Fruit fly (Drosophila melanogaster): ENCODE results near the gene CG33252.

The CG33252 gene

dm6 chrX:16907009-16907408, 10.0 kb upstream of the CG33252 start:
- TF ChIP-seq CG4496 (GFP tag; IDR thresholded peaks at IDR 0.05) (0 out of 3 replicates have a peak, but pooled peaks have one; percentile 29), Ets98B (GFP tag; IDR thresholded peaks at IDR 0.05) (0 out of 2 replicates have a peak, but pooled peaks have one; percentile 11), Snoo (tag; optimal IDR thresholded peaks at IDR 0.05) (no peak)

dm6 chrX:16906065-16906464, 9.1 kb upstream of the CG33252 start:
- TF ChIP-seq fd96Ca (GFP tag; IDR thresholded peaks at IDR 0.05) = 0 out of 3 replicates have a peak, but pooled peaks have one; percentile 43
- TF ChIP-seq CG8159 (tag; optimal IDR thresholded peaks at IDR 0.05) = peak; percentile 12
- peak; percentile 66; the same call in 1 of the 2 replicates for TF ChIP-seq Ets98B (GFP tag; IDR thresholded peaks at IDR 0.05)
- TF ChIP-seq Pif1A (GFP tag; optimal IDR thresholded peaks at IDR 0.05) = peak; percentile 34
- peak; percentile 29 for TF ChIP-seq gl (tag; optimal IDR thresholded peaks at IDR 0.05)
- TF ChIP-seq EcR (GFP tag; optimal IDR thresholded peaks at IDR 0.05) = peak; percentile 33
- TF ChIP-seq CG14655 (GFP tag; optimal IDR thresholded peaks at IDR 0.05) = no peak
- peak; percentile 70 for TF ChIP-seq CG4496 (GFP tag; IDR thresholded peaks at IDR 0.05)
- peak; percentile 71 for TF ChIP-seq CG32121 (GFP tag; IDR thresholded peaks at IDR 0.05)
- TF ChIP-seq Pif1B (GFP tag; optimal IDR thresholded peaks at IDR 0.05) = peak; percentile 33
- TF ChIP-seq CG12605 (GFP tag; IDR thresholded peaks at IDR 0.05) = no peak; the same call in 1 of the 2 replicates

DNA sequence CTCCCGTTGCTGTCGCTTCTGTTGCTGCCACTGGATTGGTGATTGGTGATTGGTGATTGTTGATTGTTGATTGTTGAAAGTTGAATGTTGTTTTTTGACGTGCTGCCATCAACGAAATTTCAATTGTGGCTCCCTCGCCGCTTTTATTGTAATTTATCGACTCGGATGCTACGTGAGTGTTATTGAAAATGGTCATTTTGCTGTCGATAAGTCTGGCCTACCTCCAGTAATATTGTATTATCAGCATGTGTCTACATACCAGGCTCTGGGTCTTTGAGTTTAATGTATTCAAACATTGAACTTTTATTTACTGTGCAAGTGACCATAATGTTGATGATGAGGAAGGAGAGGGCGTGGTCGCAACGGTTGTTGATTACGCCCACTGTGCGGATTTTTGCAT, 5.4 kb upstream of the CG33252 start:
- TF ChIP-seq Ets98B (GFP tag; IDR thresholded peaks at IDR 0.05) = no peak
- no peak for TF ChIP-seq CG10348 (GFP tag; IDR thresholded peaks at IDR 0.05)
- no peak for TF ChIP-seq D1 (tag; optimal IDR thresholded peaks at IDR 0.05)
- no peak for TF ChIP-seq CG4496 (GFP tag; IDR thresholded peaks at IDR 0.05)
- TF ChIP-seq CG14655 (GFP tag; optimal IDR thresholded peaks at IDR 0.05) = no peak
- TF ChIP-seq rn (GFP tag; IDR thresholded peaks at IDR 0.05) = no peak
- TF ChIP-seq CG9948 (tag; optimal IDR thresholded peaks at IDR 0.05) = no peak
- TF ChIP-seq Pif1B (GFP tag; optimal IDR thresholded peaks at IDR 0.05) = no peak
- TF ChIP-seq gl (tag; optimal IDR thresholded peaks at IDR 0.05) = no peak
- no peak for TF ChIP-seq fd96Ca (GFP tag; IDR thresholded peaks at IDR 0.05)
- TF ChIP-seq Pif1A (GFP tag; optimal IDR thresholded peaks at IDR 0.05) = no peak
- TF ChIP-seq Snoo (tag; optimal IDR thresholded peaks at IDR 0.05) = no peak
- no peak for TF ChIP-seq CG32121 (GFP tag; IDR thresholded peaks at IDR 0.05)
- TF ChIP-seq CG15710 (tag; optimal IDR thresholded peaks at IDR 0.05) = no peak
- TF ChIP-seq CG12605 (GFP tag; IDR thresholded peaks at IDR 0.05) = no peak
- no peak for TF ChIP-seq CG13204 (GFP tag; optimal IDR thresholded peaks at IDR 0.05)
- no peak for TF ChIP-seq CG8159 (tag; optimal IDR thresholded peaks at IDR 0.05)
- no peak for TF ChIP-seq CG17806 (tag; optimal IDR thresholded peaks at IDR 0.05)
- TF ChIP-seq CG34367 (tag; optimal IDR thresholded peaks at IDR 0.05) = no peak

DNA sequence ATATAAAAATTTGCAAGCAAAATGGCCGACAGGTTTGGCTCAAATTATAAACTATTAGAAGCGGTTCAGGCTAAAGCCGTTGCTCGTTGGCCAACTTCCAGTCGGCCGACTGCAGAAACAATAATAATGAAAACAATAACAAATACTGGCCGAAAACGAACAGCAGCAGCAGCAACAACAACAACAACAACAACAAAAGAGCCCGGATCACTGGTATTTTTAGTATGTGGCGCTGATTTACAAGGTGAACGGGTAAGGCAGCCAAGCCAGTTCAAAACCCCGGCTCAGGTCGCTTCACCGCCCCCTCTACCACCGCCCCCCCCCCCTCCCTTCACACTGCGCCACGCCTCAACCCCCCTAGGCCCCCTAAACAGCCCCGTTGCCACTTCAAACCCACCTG, 3.3 kb upstream of the CG33252 start:
- peak; percentile 60 for TF ChIP-seq EcR (GFP tag; optimal IDR thresholded peaks at IDR 0.05)
- TF ChIP-seq CG32121 (GFP tag; IDR thresholded peaks at IDR 0.05) = 0 out of 2 replicates have a peak, but pooled peaks have one; percentile 1
- no peak for TF ChIP-seq CG10348 (GFP tag; IDR thresholded peaks at IDR 0.05)

DNA sequence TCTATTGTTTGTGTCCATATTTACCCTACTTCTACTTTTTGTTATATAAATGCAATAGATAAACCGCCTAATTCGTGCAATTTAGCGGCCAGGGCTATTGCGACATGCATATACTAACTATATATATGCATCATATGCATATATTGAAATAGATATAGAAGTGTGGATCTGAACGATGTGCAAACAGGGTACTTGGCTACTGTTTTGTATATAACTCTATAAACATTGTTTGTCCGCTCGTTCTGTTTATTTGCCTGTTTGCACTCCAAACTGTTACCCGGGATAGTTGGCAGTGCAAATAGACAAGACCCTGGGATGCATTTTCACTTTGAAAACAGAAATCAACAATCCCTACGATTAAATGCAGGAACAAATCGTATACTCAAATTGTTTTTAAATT, 4.0 kb downstream of the CG33252 start:
- TF ChIP-seq CG15710 (tag; optimal IDR thresholded peaks at IDR 0.05) (no peak), CG8159 (tag; optimal IDR thresholded peaks at IDR 0.05) (no peak), Pif1B (GFP tag; optimal IDR thresholded peaks at IDR 0.05) (no peak), CG13204 (GFP tag; optimal IDR thresholded peaks at IDR 0.05) (no peak), Ets98B (GFP tag; IDR thresholded peaks at IDR 0.05) (no peak), Snoo (tag; optimal IDR thresholded peaks at IDR 0.05) (no peak), fd96Ca (GFP tag; IDR thresholded peaks at IDR 0.05) (no peak), CG12605 (GFP tag; IDR thresholded peaks at IDR 0.05) (no peak), CG17806 (tag; optimal IDR thresholded peaks at IDR 0.05) (no peak), rn (GFP tag; IDR thresholded peaks at IDR 0.05) (no peak), Pif1A (GFP tag; optimal IDR thresholded peaks at IDR 0.05) (no peak)

- 0 out of 3 replicates have a peak, but pooled peaks have one; percentile 14 for TF ChIP-seq fd96Ca (GFP tag; IDR thresholded peaks at IDR 0.05)
- no peak for TF ChIP-seq Snoo (tag; optimal IDR thresholded peaks at IDR 0.05)
- no peak for TF ChIP-seq CG4496 (GFP tag; IDR thresholded peaks at IDR 0.05)
- TF ChIP-seq CG34367 (tag; optimal IDR thresholded peaks at IDR 0.05) = no peak
- TF ChIP-seq CG13204 (GFP tag; optimal IDR thresholded peaks at IDR 0.05) = no peak
- TF ChIP-seq CG32121 (GFP tag; IDR thresholded peaks at IDR 0.05) = no peak
Measured at dm6 chrX:16890599-16890998, 6.4 kb downstream of the CG33252 start.

DNA sequence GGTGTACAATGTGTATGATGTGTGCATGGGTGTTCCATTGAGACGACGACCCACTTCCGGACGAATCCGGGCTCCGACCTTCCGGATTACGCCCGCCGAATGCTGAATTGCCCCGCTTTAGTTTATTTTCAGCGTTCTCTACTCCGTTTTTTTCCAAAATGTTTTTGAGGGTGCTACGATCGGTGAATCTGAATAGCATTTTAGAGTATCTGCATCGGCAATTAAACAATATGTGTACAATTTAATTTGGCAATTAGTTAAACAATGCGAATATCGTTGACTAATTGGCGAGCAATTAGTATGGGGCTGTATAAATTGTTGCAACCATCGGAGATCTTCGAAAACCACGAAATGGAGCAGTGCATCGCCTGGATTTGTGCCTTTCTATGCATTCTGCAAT, 7.5 kb downstream of the CG33252 start, which contains the start of gene CG13002:
Gene CG13002 (plus strand): TSS at position 301 of the 400 bp plus-strand sequence.
- no peak for TF ChIP-seq CG34367 (tag; optimal IDR thresholded peaks at IDR 0.05)
- no peak for TF ChIP-seq CG10348 (GFP tag; IDR thresholded peaks at IDR 0.05)
- no peak for TF ChIP-seq Pif1B (GFP tag; optimal IDR thresholded peaks at IDR 0.05)
- TF ChIP-seq rn (GFP tag; IDR thresholded peaks at IDR 0.05) = no peak

DNA sequence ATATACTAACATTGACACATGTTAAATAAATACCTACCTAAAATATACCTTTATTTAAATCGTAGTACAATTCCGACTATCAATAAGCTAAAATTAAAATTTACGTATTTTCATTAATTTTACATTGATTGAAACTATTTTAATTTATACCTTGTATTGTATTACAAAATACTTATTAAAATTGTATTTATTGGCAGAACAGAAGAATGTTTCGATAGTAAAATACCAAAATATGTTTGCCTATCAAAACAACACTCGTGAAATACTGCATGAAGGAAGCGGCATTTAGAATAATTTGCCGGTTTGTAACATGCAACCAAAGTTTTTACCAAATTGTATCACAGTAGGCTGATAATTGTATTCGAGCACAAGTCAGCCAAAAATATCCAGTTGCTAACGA, 10.4 kb downstream of the CG33252 start, which contains the start of the genes DENR and CG4880:
Gene DENR (minus strand): TSS at position 10 of the 400 bp plus-strand sequence.
Gene CG4880 (plus strand): TSS at position 268 of the 400 bp plus-strand sequence.
- TF ChIP-seq CG34367 (tag; optimal IDR thresholded peaks at IDR 0.05) (no peak), CG10348 (GFP tag; IDR thresholded peaks at IDR 0.05) (no peak), Pif1B (GFP tag; optimal IDR thresholded peaks at IDR 0.05) (no peak), CG12605 (GFP tag; IDR thresholded peaks at IDR 0.05) (no peak), CG9948 (tag; optimal IDR thresholded peaks at IDR 0.05) (no peak), Pif1A (GFP tag; optimal IDR thresholded peaks at IDR 0.05) (no peak), EcR (GFP tag; optimal IDR thresholded peaks at IDR 0.05) (no peak), CG4496 (GFP tag; IDR thresholded peaks at IDR 0.05) (no peak), CG32121 (GFP tag; IDR thresholded peaks at IDR 0.05) (no peak), CG8301 (tag; optimal IDR thresholded peaks at IDR 0.05) (no peak), D1 (tag; optimal IDR thresholded peaks at IDR 0.05) (no peak), rn (GFP tag; IDR thresholded peaks at IDR 0.05) (no peak), fd96Ca (GFP tag; IDR thresholded peaks at IDR 0.05) (no peak), CG8159 (tag; optimal IDR thresholded peaks at IDR 0.05) (no peak), CG15710 (tag; optimal IDR thresholded peaks at IDR 0.05) (no peak)

Data from whole organism, pupa.